Worm (Caenorhabditis elegans) whole organism, young adult: ENCODE results near the gene T05H4.3.

Experiments
- B0019.2 ChIP-seq: fragments of 200-800 bp; sonication (Bioruptor generic); conservative IDR thresholded peaks from 2 replicates; pipeline ENCODE4 v1.3.6; 2022; ENCODE audit warnings: missing genetic modification reagents, missing genetic modification characterization, missing compliant biosample characterization
- B0035.1 ChIP-seq: sonication (generic microtip); optimal IDR thresholded peaks from 2 replicates; lab custom pipeline; 2016; ENCODE audit warnings: missing genetic modification characterization, mild to moderate bottlenecking, missing compliant biosample characterization, missing genotype, missing genetic modification reagents
- B0261.1 ChIP-seq: sonication (generic microtip); optimal IDR thresholded peaks from 2 replicates; lab custom pipeline; 2016; ENCODE audit warnings: mild to moderate bottlenecking, missing genetic modification characterization, moderate library complexity, missing compliant biosample characterization
- F23B12.7 ChIP-seq: sonication (generic microtip); optimal IDR thresholded peaks from 2 replicates; lab custom pipeline; 2017; ENCODE audit warnings: missing genetic modification characterization, mild to moderate bottlenecking, missing compliant biosample characterization, antibody characterized with exemption, moderate library complexity; ENCODE audit not compliant: insufficient read depth
- F37B4.10 ChIP-seq: fragments of 200-800 bp; sonication (Bioruptor generic); IDR thresholded peaks from 2 replicates; pipeline ENCODE4 v1.3.6; 2022; ENCODE audit warnings: missing genetic modification characterization, missing compliant biosample characterization
- F39B2.1 ChIP-seq: fragments of 200-800 bp; sonication (Bioruptor generic); IDR thresholded peaks from 2 replicates; pipeline ENCODE4 v1.3.6; 2022; ENCODE audit warnings: missing genetic modification reagents, missing genetic modification characterization, missing compliant biosample characterization
- F49E8.2 ChIP-seq: sonication (generic microtip); optimal IDR thresholded peaks from 3 replicates; lab custom pipeline; 2017; ENCODE audit warnings: missing genetic modification characterization, mild to moderate bottlenecking, missing compliant biosample characterization, antibody characterized with exemption, moderate library complexity; ENCODE audit not compliant: insufficient read depth
- F55B11.4 ChIP-seq: sonication (generic microtip); optimal IDR thresholded peaks from 2 replicates; lab custom pipeline; 2016; ENCODE audit warnings: missing compliant biosample characterization, missing genetic modification characterization, borderline replicate concordance; ENCODE audit not compliant: insufficient read depth
- K12H6.12 ChIP-seq: fragments of 200-800 bp; sonication (Bioruptor generic); optimal IDR thresholded peaks from 2 replicates; lab custom pipeline; 2018; ENCODE audit warnings: mild to moderate bottlenecking, missing genetic modification characterization, missing compliant biosample characterization
- T07F8.4 ChIP-seq: sonication (generic microtip); optimal IDR thresholded peaks from 2 replicates; lab custom pipeline; 2016; ENCODE audit warnings: mild to moderate bottlenecking, missing genetic modification characterization, moderate library complexity, missing compliant biosample characterization
- Y53F4B.3 ChIP-seq: fragments of 200-800 bp; sonication (Bioruptor generic); IDR thresholded peaks from 2 replicates; pipeline ENCODE4 v1.3.6; 2022; ENCODE audit warnings: missing genetic modification reagents, missing genetic modification characterization, missing compliant biosample characterization
- Y79H2A.3 ChIP-seq: fragments of 200-800 bp; sonication (Bioruptor generic); conservative IDR thresholded peaks from 2 replicates; pipeline ENCODE4 v1.3.6; 2022; ENCODE audit warnings: missing genetic modification reagents, missing genetic modification characterization, missing compliant biosample characterization
- ZK185.1 ChIP-seq: sonication (generic microtip); optimal IDR thresholded peaks from 2 replicates; lab custom pipeline; 2016; ENCODE audit warnings: mild to moderate bottlenecking, missing genetic modification characterization, missing compliant biosample characterization; ENCODE audit not compliant: poor library complexity, severe bottlenecking
- aptf-3 ChIP-seq: fragments of 200-800 bp; sonication (Bioruptor generic); IDR thresholded peaks from 2 replicates; pipeline ENCODE4 v1.3.6; 2022; ENCODE audit warnings: missing genetic modification characterization, missing compliant biosample characterization
- attf-3 ChIP-seq: fragments of 200-800 bp; sonication (Bioruptor generic); conservative IDR thresholded peaks from 2 replicates; pipeline ENCODE4 v1.3.6; 2022; ENCODE audit warnings: missing genetic modification reagents, missing genetic modification characterization, missing compliant biosample characterization
- bed-2 ChIP-seq: fragments of 200-800 bp; sonication (Bioruptor generic); IDR thresholded peaks from 2 replicates; pipeline ENCODE4 v1.3.6; 2022; ENCODE audit warnings: missing genetic modification reagents, missing genetic modification characterization, missing compliant biosample characterization
- cebp-2 ChIP-seq: fragments of 200-800 bp; sonication (Bioruptor generic); IDR thresholded peaks from 2 replicates; pipeline ENCODE4 v1.3.6; 2022; ENCODE audit warnings: missing genetic modification characterization, missing compliant biosample characterization
- ceh-40 ChIP-seq: fragments of 200-800 bp; sonication (Bioruptor generic); IDR thresholded peaks from 2 replicates; pipeline ENCODE4 v1.3.6; 2022; ENCODE audit warnings: missing genetic modification characterization, missing compliant biosample characterization
- ceh-58 ChIP-seq: fragments of 200-800 bp; sonication (Bioruptor generic); IDR thresholded peaks from 2 replicates; pipeline ENCODE4 v1.3.6; 2022; ENCODE audit warnings: missing genetic modification characterization, missing compliant biosample characterization
- dox-1 ChIP-seq: fragments of 200-800 bp; sonication (Bioruptor generic); IDR thresholded peaks from 2 replicates; pipeline ENCODE4 v1.3.6; 2022; ENCODE audit warnings: missing genetic modification reagents, missing genetic modification characterization, missing compliant biosample characterization
- efl-1 ChIP-seq: fragments of 150-350 bp; optimal IDR thresholded peaks from 2 replicates; lab custom pipeline; 2014; ENCODE audit warnings: missing biosample characterization, missing genetic modification reagents, missing genetic modification characterization
- egl-18 ChIP-seq: fragments of 200-800 bp; sonication (Bioruptor generic); IDR thresholded peaks from 2 replicates; pipeline ENCODE4 v1.3.6; 2022; ENCODE audit warnings: missing genetic modification reagents, missing genetic modification characterization, missing compliant biosample characterization
- egrh-3 ChIP-seq: fragments of 200-800 bp; sonication (Bioruptor generic); IDR thresholded peaks from 2 replicates; pipeline ENCODE4 v1.3.6; 2022; ENCODE audit warnings: missing genetic modification reagents, missing genetic modification characterization, missing compliant biosample characterization
- gei-17 ChIP-seq: fragments of 200-800 bp; sonication (Bioruptor generic); optimal IDR thresholded peaks from 2 replicates; lab custom pipeline; 2018; ENCODE audit warnings: mild to moderate bottlenecking, missing genetic modification characterization, missing compliant biosample characterization
- lag-1 ChIP-seq: fragments of 200-800 bp; sonication (Bioruptor generic); IDR thresholded peaks from 2 replicates; pipeline ENCODE4 v1.3.6; 2022; ENCODE audit warnings: missing genetic modification reagents, missing genetic modification characterization, missing compliant biosample characterization
- let-526 ChIP-seq: fragments of 200-800 bp; sonication (Bioruptor generic); IDR thresholded peaks from 2 replicates; pipeline ENCODE4 v1.3.6; 2022; ENCODE audit warnings: missing genetic modification reagents, missing genetic modification characterization, missing compliant biosample characterization
- let-607 ChIP-seq, 2 experiments: fragments of 200-800 bp in 1 of 2; sonication (Bioruptor generic) in 1 of 2; sonication (generic microtip) in 1 of 2; optimal IDR thresholded peaks; 2 replicates each; lab custom pipeline; 2016 to 2018; ENCODE audit warnings: mild to moderate bottlenecking in 2 of 2, missing compliant biosample characterization in 2 of 2, missing genetic modification characterization in 2 of 2, moderate library complexity in 2 of 2, missing genotype in 1 of 2
- lin-35 ChIP-seq, 3 experiments: fragments of 150-350 bp in 2 of 3; sonication (generic microtip) in 1 of 3; optimal IDR thresholded peaks; 2 replicates each; lab custom pipeline; 2014 to 2018; ENCODE audit warnings: missing biosample characterization in 3 of 3, missing genetic modification characterization in 3 of 3, missing genetic modification reagents in 3 of 3
- lir-1 ChIP-seq: fragments of 200-800 bp; sonication (Bioruptor generic); conservative IDR thresholded peaks from 2 replicates; pipeline ENCODE4 v1.3.6; 2022; ENCODE audit warnings: missing genetic modification reagents, missing genetic modification characterization, missing compliant biosample characterization
- madf-10 ChIP-seq: sonication (generic microtip); optimal IDR thresholded peaks from 2 replicates; lab custom pipeline; 2016; ENCODE audit warnings: mild to moderate bottlenecking, missing genetic modification characterization, missing compliant biosample characterization
- madf-3 ChIP-seq: fragments of 200-800 bp; sonication (Bioruptor generic); IDR thresholded peaks from 2 replicates; pipeline ENCODE4 v1.3.6; 2022; ENCODE audit warnings: missing genetic modification reagents, missing genetic modification characterization, missing compliant biosample characterization
- mes-4 ChIP-seq: sonication (generic microtip); optimal IDR thresholded peaks from 2 replicates; lab custom pipeline; 2016; ENCODE audit warnings: missing genotype, missing genetic modification characterization, missing compliant biosample characterization
- nfya-2 ChIP-seq: fragments of 200-800 bp; sonication (Bioruptor generic); IDR thresholded peaks from 2 replicates; pipeline ENCODE4 v1.3.6; 2022; ENCODE audit warnings: missing genetic modification reagents, missing genetic modification characterization, missing compliant biosample characterization
- nhr-90 ChIP-seq: sonication (generic microtip); optimal IDR thresholded peaks from 2 replicates; lab custom pipeline; 2016; ENCODE audit warnings: missing genotype, mild to moderate bottlenecking, missing genetic modification characterization, missing compliant biosample characterization
- rcor-1 ChIP-seq: fragments of 200-800 bp; sonication (Bioruptor generic); IDR thresholded peaks from 2 replicates; pipeline ENCODE4 v1.3.6; 2022; ENCODE audit warnings: missing genetic modification reagents, missing genetic modification characterization, missing compliant biosample characterization
- repo-1 ChIP-seq: sonication (generic microtip); optimal IDR thresholded peaks from 2 replicates; lab custom pipeline; 2017; ENCODE audit warnings: mild to moderate bottlenecking, missing genetic modification characterization, missing compliant biosample characterization
- snpc-3.4 ChIP-seq: sonication (generic microtip); optimal IDR thresholded peaks from 2 replicates; lab custom pipeline; 2017; ENCODE audit warnings: missing genetic modification characterization, mild to moderate bottlenecking, missing compliant biosample characterization, antibody characterized with exemption, moderate library complexity, missing genotype, missing genetic modification reagents
- sptf-2 ChIP-seq: fragments of 200-800 bp; sonication (Bioruptor generic); optimal IDR thresholded peaks from 2 replicates; lab custom pipeline; 2018; ENCODE audit warnings: mild to moderate bottlenecking, missing genetic modification characterization, missing compliant biosample characterization
- unc-130 ChIP-seq: sonication (generic microtip); optimal IDR thresholded peaks from 2 replicates; lab custom pipeline; 2016; ENCODE audit warnings: missing genetic modification reagents, missing genetic modification characterization, missing compliant biosample characterization
- unc-62 ChIP-seq: fragments of 150-350 bp; optimal IDR thresholded peaks from 2 replicates; lab custom pipeline; 2014; ENCODE audit warnings: missing biosample characterization, missing genetic modification reagents, missing genetic modification characterization
- zfh-2 ChIP-seq: fragments of 200-800 bp; sonication (Bioruptor generic); conservative IDR thresholded peaks from 2 replicates; pipeline ENCODE4 v1.3.6; 2022; ENCODE audit warnings: missing genetic modification reagents, missing genetic modification characterization, missing compliant biosample characterization
- zim-3 ChIP-seq: sonication (generic microtip); optimal IDR thresholded peaks from 2 replicates; lab custom pipeline; 2017; ENCODE audit warnings: mild to moderate bottlenecking, missing genetic modification characterization, moderate library complexity, missing compliant biosample characterization
- ztf-22 ChIP-seq: fragments of 200-800 bp; sonication (Bioruptor generic); optimal IDR thresholded peaks from 2 replicates; lab custom pipeline; 2018; ENCODE audit warnings: mild to moderate bottlenecking, missing genetic modification characterization, moderate library complexity, missing compliant biosample characterization
- ztf-25 ChIP-seq: fragments of 200-800 bp; sonication (Bioruptor generic); IDR thresholded peaks from 2 replicates; pipeline ENCODE4 v1.3.6; 2022; ENCODE audit warnings: missing genetic modification reagents, missing genetic modification characterization, missing compliant biosample characterization
- ztf-26 ChIP-seq: sonication (generic microtip); optimal IDR thresholded peaks from 2 replicates; lab custom pipeline; 2017; ENCODE audit warnings: missing genetic modification characterization, missing compliant biosample characterization
- ztf-28 ChIP-seq: fragments of 200-800 bp; sonication (Bioruptor generic); IDR thresholded peaks from 2 replicates; pipeline ENCODE4 v1.3.6; 2022; ENCODE audit warnings: missing genetic modification reagents, missing genetic modification characterization, missing compliant biosample characterization
- ztf-3 ChIP-seq: fragments of 200-800 bp; sonication (Bioruptor generic); optimal IDR thresholded peaks from 2 replicates; lab custom pipeline; 2018; ENCODE audit warnings: mild to moderate bottlenecking, missing genetic modification characterization, missing compliant biosample characterization

The T05H4.3 gene

DNA sequence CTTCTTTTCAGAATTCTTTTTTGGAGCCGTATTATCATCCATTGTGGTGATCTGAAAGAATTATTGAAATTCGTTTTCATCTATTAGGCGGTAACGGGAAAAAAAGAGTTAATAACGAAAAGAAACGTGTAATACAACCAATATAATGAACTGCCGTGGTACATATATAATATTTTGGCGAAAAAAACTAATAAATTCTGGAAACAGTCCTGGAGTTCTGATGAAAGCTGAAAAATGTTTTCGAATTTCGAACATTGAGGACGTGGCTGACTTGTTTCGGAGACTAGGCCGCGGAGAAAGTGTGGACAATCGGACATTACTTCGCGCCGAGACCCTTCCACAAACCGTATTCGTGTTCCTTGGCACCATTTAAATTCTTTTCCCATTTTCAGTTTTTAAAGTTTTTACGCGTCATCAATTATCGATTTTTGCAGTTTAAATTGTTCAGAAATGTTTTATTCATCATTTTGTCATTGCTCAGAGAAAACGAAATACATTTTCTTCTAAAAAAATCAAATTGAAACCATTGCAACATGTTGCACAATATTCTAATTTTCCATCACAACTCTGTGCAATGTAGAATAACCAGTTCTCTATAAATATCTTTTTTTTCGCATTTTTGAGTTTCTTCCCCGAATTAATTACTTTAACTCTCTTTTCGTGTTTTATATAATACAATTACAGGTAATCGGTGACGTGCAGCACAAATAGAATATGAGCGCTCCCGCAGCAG, 8.5 kb upstream of the T05H4.3 start, which contains the start of the genes gad-1 and erfa-1 (continued):
- TF ChIP-seq zfh-2 (no peak), ztf-25 (0 out of 2 replicates have a peak, but pooled peaks have one; percentile 47), egrh-3 (GFP tag; lab: Robert Waterston, UW) (no peak), Y53F4B.3 (GFP tag; lab: Robert Waterston, UW) (no peak), mes-4 (tag; lab: Kevin White, UChicago) (no peak), madf-10 (tag; lab: Kevin White, UChicago) (no peak), T07F8.4 (tag; lab: Kevin White, UChicago) (no peak), ztf-22 (GFP tag; lab: Kevin White, UChicago) (no peak), snpc-3.4 (tag; lab: Kevin White, UChicago) (no peak), nfya-2 (GFP tag; lab: Robert Waterston, UW) (no peak), nhr-90 (tag; lab: Kevin White, UChicago) (no peak), rcor-1 (peak; percentile 68), Y79H2A.3 (GFP tag; lab: Robert Waterston, UW) (no peak), ceh-58 (GFP tag; lab: Robert Waterston, UW) (no peak), attf-3 (no peak), lir-1 (no peak), aptf-3 (GFP tag; lab: Robert Waterston, UW) (no peak), let-526 (GFP tag; lab: Robert Waterston, UW) (no peak), F39B2.1 (GFP tag; lab: Robert Waterston, UW) (no peak), F37B4.10 (GFP tag; lab: Robert Waterston, UW) (no peak), bed-2 (no peak), ztf-28 (GFP tag; lab: Robert Waterston, UW) (no peak), B0035.1 (tag; lab: Kevin White, UChicago) (no peak), zim-3 (tag; lab: Kevin White, UChicago) (no peak), ztf-3 (no peak), F23B12.7 (tag; lab: Kevin White, UChicago) (no peak), ztf-26 (tag; lab: Kevin White, UChicago) (no peak), unc-62 (GFP tag; lab: Kevin White, UChicago) (no peak), B0019.2 (GFP tag; lab: Robert Waterston, UW) (no peak), cebp-2 (GFP tag; lab: Robert Waterston, UW) (no peak), egl-18 (GFP tag; lab: Robert Waterston, UW) (no peak), dox-1 (GFP tag; lab: Robert Waterston, UW) (peak; percentile 69), ceh-40 (GFP tag; lab: Robert Waterston, UW) (no peak), lag-1 (GFP tag; lab: Robert Waterston, UW) (no peak), B0261.1 (no peak), ZK185.1 (peak; percentile 50), gei-17 (GFP tag; lab: Kevin White, UChicago) (no peak), lin-35 (GFP tag; optimal IDR thresholded peaks at IDR 0.05; lab: Kevin White, UChicago) (no peak), F55B11.4 (no peak), let-607 (tag; optimal IDR thresholded peaks at IDR 0.05; lab: Kevin White, UChicago) (peak; percentile 5 to 22), sptf-2 (GFP tag; lab: Kevin White, UChicago) (no peak), repo-1 (tag; lab: Kevin White, UChicago) (no peak), madf-3 (GFP tag; lab: Robert Waterston, UW) (no peak), unc-130 (no peak), efl-1 (GFP tag; lab: Kevin White, UChicago) (peak; percentile 67), F49E8.2 (tag; lab: Kevin White, UChicago) (no peak), K12H6.12 (peak; percentile 3)
